Worm (Caenorhabditis elegans) whole organism, early embryonic: ENCODE measurements around the gene sru-27.

Experiments used
- B0310.2 ChIP-seq: sonication (generic microtip); optimal IDR thresholded peaks from 2 replicates; lab custom pipeline; 2016; ENCODE audit warnings: mild to moderate bottlenecking, missing genetic modification characterization, missing compliant biosample characterization
- F13C5.2 ChIP-seq: sonication (generic microtip); optimal IDR thresholded peaks from 2 replicates; lab custom pipeline; 2017; ENCODE audit warnings: mild to moderate bottlenecking, missing genetic modification characterization, inconsistent platforms, missing compliant biosample characterization
- aly-1 ChIP-seq: sonication (generic microtip); optimal IDR thresholded peaks from 2 replicates; lab custom pipeline; 2016; ENCODE audit warnings: missing genetic modification characterization, missing compliant biosample characterization
- ama-1 ChIP-seq: fragments of 150-350 bp; optimal IDR thresholded peaks from 2 replicates; lab custom pipeline; 2014
- ceh-13 ChIP-seq: fragments of 200-800 bp; sonication (Bioruptor generic); optimal IDR thresholded peaks from 2 replicates; lab custom pipeline; 2018; ENCODE audit warnings: mild to moderate bottlenecking, missing genetic modification characterization, missing compliant biosample characterization
- ceh-36 ChIP-seq: sonication (generic microtip); optimal IDR thresholded peaks from 2 replicates; lab custom pipeline; 2016; ENCODE audit warnings: missing genetic modification characterization, inconsistent platforms, missing compliant biosample characterization
- ets-7 ChIP-seq: sonication (generic microtip); optimal IDR thresholded peaks from 2 replicates; lab custom pipeline; 2016; ENCODE audit warnings: missing genotype, missing genetic modification characterization, missing compliant biosample characterization
- flt-1 ChIP-seq: fragments of 200-800 bp; sonication (Bioruptor generic); IDR thresholded peaks from 2 replicates; pipeline ENCODE4 v1.3.6; 2022; ENCODE audit warnings: missing genetic modification characterization, missing compliant biosample characterization
- hmbx-1 ChIP-seq: sonication (generic microtip); optimal IDR thresholded peaks from 2 replicates; lab custom pipeline; 2016; ENCODE audit warnings: mild to moderate bottlenecking, missing genetic modification characterization, missing compliant biosample characterization
- hmg-4 ChIP-seq: fragments of 200-800 bp; sonication (Bioruptor generic); optimal IDR thresholded peaks from 2 replicates; lab custom pipeline; 2018; ENCODE audit warnings: mild to moderate bottlenecking, missing genetic modification characterization, missing compliant biosample characterization
- hnd-1 ChIP-seq: sonication (generic microtip); optimal IDR thresholded peaks from 2 replicates; lab custom pipeline; 2016; ENCODE audit warnings: missing genetic modification characterization, missing compliant biosample characterization
- pes-1 ChIP-seq: fragments of 200-800 bp; sonication (Bioruptor generic); IDR thresholded peaks from 2 replicates; pipeline ENCODE4 v1.3.6; 2022; ENCODE audit warnings: missing genetic modification reagents, missing genetic modification characterization, missing compliant biosample characterization
- scrt-1 ChIP-seq: fragments of 200-800 bp; sonication (Bioruptor generic); IDR thresholded peaks from 2 replicates; pipeline ENCODE4 v1.3.6; 2022; ENCODE audit warnings: missing genetic modification characterization, missing compliant biosample characterization
- sea-1 ChIP-seq: fragments of 200-800 bp; sonication (Bioruptor generic); conservative IDR thresholded peaks from 2 replicates; pipeline ENCODE4 v1.3.6; 2022; ENCODE audit warnings: missing genetic modification characterization, missing compliant biosample characterization
- tbx-11 ChIP-seq: fragments of 200-800 bp; sonication (Bioruptor generic); IDR thresholded peaks from 2 replicates; pipeline ENCODE4 v1.3.6; 2022; ENCODE audit warnings: missing genetic modification characterization, missing compliant biosample characterization
- tbx-37 ChIP-seq: fragments of 200-800 bp; sonication (Bioruptor generic); conservative IDR thresholded peaks from 2 replicates; pipeline ENCODE4 v1.3.6; 2022; ENCODE audit warnings: missing genetic modification reagents, missing genetic modification characterization, missing compliant biosample characterization
- tra-4 ChIP-seq: sonication (generic microtip); optimal IDR thresholded peaks from 2 replicates; lab custom pipeline; 2017; ENCODE audit warnings: missing genetic modification characterization, missing compliant biosample characterization

Gene sru-27

ce11 chrV:1488642-1489041 is 10.6 kb upstream of the sru-27 start:
- TF ChIP-seq hmbx-1 (tag; lab: Kevin White, UChicago), result no peak

DNA sequence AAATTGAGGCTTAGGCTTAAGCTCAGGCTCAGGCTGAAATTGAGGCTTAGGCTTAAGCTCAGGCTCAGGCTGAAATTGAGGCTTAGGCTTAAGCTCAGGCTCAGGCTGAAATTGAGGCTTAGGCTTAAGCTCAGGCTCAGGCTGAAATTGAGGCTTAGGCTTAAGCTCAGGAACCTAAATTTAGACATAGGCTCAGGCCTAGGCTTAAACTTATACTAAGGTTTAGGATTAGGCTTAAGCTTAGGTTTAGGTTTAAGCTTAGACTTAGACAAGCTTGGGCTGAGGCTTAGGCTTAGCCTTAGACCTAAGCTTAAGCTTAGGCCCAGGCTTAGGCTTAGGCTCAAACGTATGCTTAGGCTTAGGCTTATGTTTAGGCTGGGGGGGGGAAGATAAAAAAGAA is 8.4 kb upstream of the sru-27 start:
- TF ChIP-seq ceh-36 (tag; lab: Kevin White, UChicago), result peak; percentile 80

ce11 chrV:1491510-1491909 is 7.7 kb upstream of the sru-27 start, which contains the start of gene C38C3.6:
C38C3.6 (minus strand) TSS chrV:1491610.
- no peak for TF ChIP-seq F13C5.2 (tag; lab: Kevin White, UChicago)
- no peak for TF ChIP-seq flt-1
- TF ChIP-seq tra-4 (tag; lab: Kevin White, UChicago), result no peak
- no peak for TF ChIP-seq pes-1 (GFP tag; lab: Robert Waterston, UW)
- no peak for TF ChIP-seq tbx-11 (GFP tag; lab: Robert Waterston, UW)
- TF ChIP-seq ama-1 (lab: Kevin White, UChicago), result no peak
- TF ChIP-seq ets-7 (tag; lab: Kevin White, UChicago), result no peak
- TF ChIP-seq ceh-13 (GFP tag; lab: Kevin White, UChicago), result no peak
- TF ChIP-seq sea-1 (GFP tag; lab: Robert Waterston, UW), result no peak
- TF ChIP-seq hnd-1 (tag; lab: Kevin White, UChicago), result no peak
- TF ChIP-seq ceh-36 (tag; lab: Kevin White, UChicago), result no peak
- no peak for TF ChIP-seq aly-1 (tag; lab: Kevin White, UChicago)
- no peak for TF ChIP-seq B0310.2 (tag; lab: Kevin White, UChicago)
- no peak for TF ChIP-seq hmg-4 (GFP tag; lab: Kevin White, UChicago)
- no peak for TF ChIP-seq hmbx-1 (tag; lab: Kevin White, UChicago)
- TF ChIP-seq scrt-1, result no peak
- TF ChIP-seq tbx-37 (GFP tag; lab: Robert Waterston, UW), result no peak

DNA sequence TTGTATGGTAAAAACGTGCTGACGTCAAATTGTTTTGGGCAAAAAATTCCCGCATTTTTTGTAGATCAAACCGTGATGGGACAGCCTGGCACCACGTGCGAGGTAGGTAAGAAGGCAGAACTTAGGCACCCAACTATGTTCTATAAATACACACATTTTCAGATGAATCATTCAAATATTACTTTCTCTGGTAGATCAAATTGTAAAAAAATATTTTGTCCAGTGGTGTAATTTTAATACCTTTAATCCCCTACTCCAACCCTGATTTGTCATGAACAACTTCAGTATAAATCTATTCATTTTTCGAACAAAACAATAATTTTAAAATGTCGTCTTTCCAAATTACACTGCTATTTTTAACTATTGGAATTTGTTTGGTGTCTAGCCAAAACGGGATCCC is 4.8 kb upstream of the sru-27 start, which contains the start of gene spig-7:
TSS of gene spig-7 (plus strand) at position 301 of the 400 bp plus-strand sequence.
- TF ChIP-seq ceh-13 (GFP tag; lab: Kevin White, UChicago) (no peak), tra-4 (tag; lab: Kevin White, UChicago) (no peak), hmg-4 (GFP tag; lab: Kevin White, UChicago) (no peak), F13C5.2 (tag; lab: Kevin White, UChicago) (no peak)

DNA sequence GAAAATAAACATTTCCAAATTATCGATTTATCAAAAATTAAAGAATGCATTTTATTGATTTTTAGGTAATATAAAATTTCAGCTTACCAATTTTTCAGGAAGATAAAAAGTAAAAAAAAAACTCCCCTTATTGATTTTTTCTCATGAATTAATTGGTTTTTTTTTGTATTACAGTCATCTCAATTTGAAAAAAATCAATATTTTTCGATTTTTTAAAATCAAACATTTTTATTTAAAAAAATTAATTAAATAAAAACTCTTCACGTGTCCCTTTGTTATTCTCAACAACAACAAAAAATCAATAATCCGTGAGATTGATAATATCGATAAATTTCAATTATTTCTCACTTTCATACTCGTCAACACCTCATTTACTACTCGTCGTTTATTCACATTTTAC is 3.9 kb upstream of the sru-27 start, which contains the start of gene C38C3.3:
TSS of gene C38C3.3 (plus strand) at position 301 of the 400 bp plus-strand sequence.
- TF ChIP-seq sea-1 (GFP tag; lab: Robert Waterston, UW) (no peak), tbx-11 (GFP tag; lab: Robert Waterston, UW) (no peak), tra-4 (tag; lab: Kevin White, UChicago) (no peak), pes-1 (GFP tag; lab: Robert Waterston, UW) (no peak), hmbx-1 (tag; lab: Kevin White, UChicago) (no peak), B0310.2 (tag; lab: Kevin White, UChicago) (no peak), ets-7 (tag; lab: Kevin White, UChicago) (no peak), F13C5.2 (tag; lab: Kevin White, UChicago) (no peak), ama-1 (lab: Kevin White, UChicago) (no peak), aly-1 (tag; lab: Kevin White, UChicago) (no peak), tbx-37 (GFP tag; lab: Robert Waterston, UW) (no peak), scrt-1 (no peak), hmg-4 (GFP tag; lab: Kevin White, UChicago) (no peak), hnd-1 (tag; lab: Kevin White, UChicago) (no peak), ceh-36 (tag; lab: Kevin White, UChicago) (no peak), ceh-13 (GFP tag; lab: Kevin White, UChicago) (no peak), flt-1 (no peak)

- TF ChIP-seq hnd-1 (tag; lab: Kevin White, UChicago) (no peak), hmg-4 (GFP tag; lab: Kevin White, UChicago) (no peak), tbx-37 (GFP tag; lab: Robert Waterston, UW) (no peak), sea-1 (GFP tag; lab: Robert Waterston, UW) (no peak), tra-4 (tag; lab: Kevin White, UChicago) (no peak), flt-1 (no peak), ama-1 (lab: Kevin White, UChicago) (no peak), ets-7 (tag; lab: Kevin White, UChicago) (no peak), ceh-36 (tag; lab: Kevin White, UChicago) (no peak), F13C5.2 (tag; lab: Kevin White, UChicago) (no peak)
Observed at ce11 chrV:1495752-1496151, 3.5 kb upstream of the sru-27 start.

DNA sequence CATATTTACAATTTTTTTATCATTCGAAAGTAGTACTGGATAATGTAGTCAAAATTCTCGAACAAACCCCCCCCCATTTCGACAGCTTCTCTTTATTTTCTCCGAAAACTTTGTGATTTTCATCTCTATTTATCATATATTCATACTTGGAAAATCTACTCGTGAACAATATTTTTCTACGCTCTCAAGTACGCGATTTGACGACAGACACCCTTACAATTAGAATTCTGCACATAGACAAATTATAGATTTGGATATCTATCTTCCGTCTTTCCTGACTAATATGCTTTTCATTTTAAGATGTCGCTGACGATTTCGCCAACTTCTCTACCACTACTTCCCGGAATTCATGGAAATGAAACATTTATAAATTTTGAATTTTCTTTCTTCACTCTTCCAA is 6.8 kb downstream of the sru-27 start, which contains the start of gene sru-28:
TSS of gene sru-28 (plus strand) at position 301 of the 400 bp plus-strand sequence.
- TF ChIP-seq tra-4 (tag; lab: Kevin White, UChicago), result no peak
- TF ChIP-seq F13C5.2 (tag; lab: Kevin White, UChicago), result no peak
- TF ChIP-seq ceh-13 (GFP tag; lab: Kevin White, UChicago), result no peak

DNA sequence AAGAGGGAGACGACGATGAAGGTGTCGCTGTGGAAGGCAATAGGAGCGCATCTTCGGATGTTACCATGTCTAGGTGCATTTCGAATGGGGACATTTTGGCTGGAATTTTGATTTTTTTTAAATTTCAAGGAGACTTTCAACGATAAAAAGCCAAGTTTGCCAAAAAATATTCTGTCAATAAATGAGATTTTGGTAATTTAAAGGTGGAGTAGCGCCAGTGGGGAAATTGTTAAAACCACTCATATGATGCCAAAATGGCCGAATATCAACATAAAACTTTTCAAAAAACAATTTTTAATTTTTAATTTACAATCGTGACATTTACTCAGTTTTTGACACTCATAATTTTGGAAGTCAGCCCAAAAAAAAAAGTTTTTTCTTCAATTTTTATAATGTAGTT is 12.3 kb downstream of the sru-27 start, which contains the start of gene nhr-260:
TSS of gene nhr-260 (minus strand) at position 101 of the 400 bp plus-strand sequence.
- no peak for TF ChIP-seq hmg-4 (GFP tag; lab: Kevin White, UChicago)
- no peak for TF ChIP-seq ama-1 (lab: Kevin White, UChicago)
- no peak for TF ChIP-seq aly-1 (tag; lab: Kevin White, UChicago)
- TF ChIP-seq pes-1 (GFP tag; lab: Robert Waterston, UW), result no peak
- TF ChIP-seq hnd-1 (tag; lab: Kevin White, UChicago), result no peak
- no peak for TF ChIP-seq ceh-36 (tag; lab: Kevin White, UChicago)
- TF ChIP-seq F13C5.2 (tag; lab: Kevin White, UChicago), result no peak
